Worm (Caenorhabditis elegans): ENCODE measurements around the gene mpst-1.

DNA sequence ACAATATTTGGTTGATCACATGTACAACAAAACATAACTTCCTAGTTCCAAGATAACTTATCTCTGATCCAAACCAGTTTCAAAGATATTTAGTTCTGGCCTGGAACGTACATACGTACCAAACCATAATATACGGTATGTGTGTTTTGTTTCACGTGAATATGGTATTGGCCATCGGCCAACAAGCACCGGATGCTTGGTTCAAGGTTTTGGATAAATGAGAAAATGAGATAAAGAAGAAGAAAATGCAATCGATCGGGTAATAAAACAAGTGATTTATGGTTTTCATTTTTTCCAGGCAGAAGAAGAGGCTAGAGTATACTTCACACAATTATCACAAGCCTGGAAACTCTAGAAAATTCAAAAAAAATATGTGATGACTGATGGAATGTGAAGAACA lies 31.5 kb downstream of the mpst-1 start:
- TF ChIP-seq hmbx-1 (tag; optimal IDR thresholded peaks at IDR 0.05) (no peak), hnd-1 (tag; optimal IDR thresholded peaks at IDR 0.05) (no peak), ama-1 (optimal IDR thresholded peaks at IDR 0.05) (no peak)

Data from whole organism, early embryonic.